Fruit fly (Drosophila melanogaster) whole organism, wandering third instar larva: ENCODE data around the gene CG43155.
A peak's percentile ranks its signal among the peaks of the same experiment; 100 is the strongest.

ENCODE experiments used
- Abd-B ChIP-seq: fragments of >200 bp; optimal IDR thresholded peaks from 2 replicates; lab custom pipeline; 2017; ENCODE audit warnings: missing biosample characterization, missing genetic modification characterization
- CG32264 ChIP-seq: fragments of 200-800 bp; sonication (Bioruptor generic); optimal IDR thresholded peaks from 2 replicates; lab custom pipeline; 2016; ENCODE audit warnings: missing biosample characterization, missing genetic modification characterization
- CG9705 ChIP-seq: fragments of 200-800 bp; sonication (Bioruptor generic); optimal IDR thresholded peaks from 2 replicates; lab custom pipeline; 2018; ENCODE audit warnings: missing biosample characterization, mild to moderate bottlenecking, missing genetic modification characterization
- CrebA ChIP-seq: fragments of 200-800 bp; sonication (Bioruptor generic); optimal IDR thresholded peaks from 2 replicates; lab custom pipeline; 2016; ENCODE audit warnings: missing biosample characterization, mild to moderate bottlenecking, missing genetic modification characterization, borderline replicate concordance
- Dfd ChIP-seq: fragments of >200 bp; optimal IDR thresholded peaks from 2 replicates; lab custom pipeline; 2017; ENCODE audit warnings: missing biosample characterization, missing genetic modification characterization
- Dif ChIP-seq: fragments of 200-275, 200-300 bp; sonication (Bioruptor generic); optimal IDR thresholded peaks from 2 replicates; lab custom pipeline; 2018; ENCODE audit warnings: missing biosample characterization, missing genetic modification characterization; ENCODE audit not compliant: partially characterized antibody
- GATAd ChIP-seq: sonication (Bioruptor generic); optimal IDR thresholded peaks from 2 replicates; lab custom pipeline; 2016; ENCODE audit warnings: missing biosample characterization, missing genetic modification characterization
- HLH106 ChIP-seq: fragments of 200-800 bp; optimal IDR thresholded peaks from 3 replicates; lab custom pipeline; 2019; ENCODE audit warnings: missing biosample characterization, mild to moderate bottlenecking, missing genetic modification characterization, moderate library complexity
- Hnf4 ChIP-seq: fragments of 200-800 bp; sonication (Bioruptor generic); optimal IDR thresholded peaks from 2 replicates; lab custom pipeline; 2016; ENCODE audit warnings: missing biosample characterization, mild to moderate bottlenecking, missing genetic modification characterization
- Hr78 ChIP-seq: fragments of >200 bp; optimal IDR thresholded peaks from 2 replicates; lab custom pipeline; 2017; ENCODE audit warnings: missing biosample characterization, missing genetic modification characterization
- Hr83 ChIP-seq: fragments of 200-300 bp; sonication (Bioruptor generic); optimal IDR thresholded peaks from 2 replicates; lab custom pipeline; 2016; ENCODE audit warnings: missing biosample characterization, mild to moderate bottlenecking, missing genetic modification characterization, moderate library complexity; ENCODE audit not compliant: poor library complexity, severe bottlenecking
- Jra ChIP-seq: sonication (Bioruptor generic); optimal IDR thresholded peaks from 2 replicates; lab custom pipeline; 2016; ENCODE audit warnings: missing biosample characterization, missing genetic modification characterization
- Mio ChIP-seq: sonication (Bioruptor generic); optimal IDR thresholded peaks from 2 replicates; lab custom pipeline; 2016; ENCODE audit warnings: missing biosample characterization, missing genetic modification characterization
- Myc ChIP-seq: fragments of >200 bp; optimal IDR thresholded peaks from 2 replicates; lab custom pipeline; 2017
- N ChIP-seq: fragments of >200 bp; optimal IDR thresholded peaks from 2 replicates; lab custom pipeline; 2018; ENCODE audit warnings: missing biosample characterization, missing external identifiers, missing genetic modification characterization
- OdsH ChIP-seq: fragments of 200-800 bp; sonication (Bioruptor generic); optimal IDR thresholded peaks from 2 replicates; lab custom pipeline; 2016; ENCODE audit warnings: missing biosample characterization, mild to moderate bottlenecking, missing genetic modification characterization
- Rel ChIP-seq, 2 experiments: fragments of 200-800 bp; sonication (Bioruptor generic) in 1 of 2; optimal IDR thresholded peaks; 2 replicates in 1 of 2; 3 replicates in 1 of 2; lab custom pipeline; 2016 to 2019; ENCODE audit warnings: mild to moderate bottlenecking in 2 of 2, missing biosample characterization in 2 of 2, missing genetic modification characterization in 2 of 2, moderate library complexity in 1 of 2
- Sp1 ChIP-seq: fragments of 200-800 bp; sonication (Bioruptor generic); optimal IDR thresholded peaks from 3 replicates; lab custom pipeline; 2019; ENCODE audit warnings: missing biosample characterization, mild to moderate bottlenecking, missing genetic modification characterization, moderate library complexity
- Vsx2 ChIP-seq: fragments of 200-300, 225-300 bp; sonication (Bioruptor generic); optimal IDR thresholded peaks from 2 replicates; lab custom pipeline; 2018; ENCODE audit warnings: missing biosample characterization, missing genetic modification characterization; ENCODE audit not compliant: partially characterized antibody
- br ChIP-seq: fragments of 200-800 bp; sonication (Bioruptor generic); optimal IDR thresholded peaks from 2 replicates; lab custom pipeline; 2016; ENCODE audit warnings: missing biosample characterization, missing genetic modification characterization
- brk ChIP-seq: fragments of 200-800 bp; sonication (Bioruptor generic); optimal IDR thresholded peaks from 2 replicates; lab custom pipeline; 2016; ENCODE audit warnings: missing biosample characterization, mild to moderate bottlenecking, missing genetic modification characterization
- dl ChIP-seq, 2 experiments: fragments of 175-275, 200-275 bp in 1 of 2; fragments of 200-275 bp in 1 of 2; sonication (Bioruptor generic); optimal IDR thresholded peaks; lab custom pipeline; 2018; ENCODE audit warnings: mild to moderate bottlenecking in 2 of 2, missing biosample characterization in 2 of 2, missing genetic modification characterization in 2 of 2, moderate library complexity in 2 of 2; ENCODE audit not compliant: partially characterized antibody in 2 of 2, insufficient read depth in 1 of 2
- dmrt93B ChIP-seq: fragments of 200-800 bp; sonication (Bioruptor generic); optimal IDR thresholded peaks from 2 replicates; lab custom pipeline; 2018; ENCODE audit warnings: missing biosample characterization, mild to moderate bottlenecking, missing genetic modification characterization
- dsf ChIP-seq: sonication (Bioruptor generic); optimal IDR thresholded peaks from 2 replicates; lab custom pipeline; 2016; ENCODE audit warnings: missing biosample characterization, missing genetic modification characterization, borderline replicate concordance
- ey ChIP-seq: fragments of 200-800 bp; sonication (Bioruptor generic); optimal IDR thresholded peaks from 2 replicates; lab custom pipeline; 2016; ENCODE audit warnings: missing biosample characterization, missing genetic modification characterization
- foxo ChIP-seq, 2 experiments: fragments of 200-800 bp; sonication (Bioruptor generic); optimal IDR thresholded peaks; 2 replicates in 1 of 2; 3 replicates in 1 of 2; lab custom pipeline; 2016 to 2017; ENCODE audit warnings: missing biosample characterization in 2 of 2, missing genetic modification characterization in 2 of 2
- fru ChIP-seq: fragments of 200-800 bp; sonication (Bioruptor generic); optimal IDR thresholded peaks from 3 replicates; lab custom pipeline; 2016; ENCODE audit warnings: missing biosample characterization, mild to moderate bottlenecking, missing genetic modification characterization
- h ChIP-seq: fragments of 200-800 bp; sonication (Bioruptor generic); optimal IDR thresholded peaks from 3 replicates; lab custom pipeline; 2016; ENCODE audit warnings: missing biosample characterization, mild to moderate bottlenecking, missing genetic modification characterization
- jim ChIP-seq: fragments of 175-275, 200-325 bp; sonication (Bioruptor generic); optimal IDR thresholded peaks from 2 replicates; lab custom pipeline; 2016; ENCODE audit warnings: missing biosample characterization, mild to moderate bottlenecking, missing genetic modification characterization
- lola ChIP-seq: fragments of >200 bp; optimal IDR thresholded peaks from 2 replicates; lab custom pipeline; 2017; ENCODE audit warnings: missing biosample characterization, missing genetic modification characterization
- pan ChIP-seq: fragments of >200 bp; optimal IDR thresholded peaks from 2 replicates; lab custom pipeline; 2017
- psq ChIP-seq: fragments of 200-800 bp; sonication (Bioruptor generic); optimal IDR thresholded peaks from 3 replicates; lab custom pipeline; 2017; ENCODE audit warnings: missing biosample characterization, mild to moderate bottlenecking, missing genetic modification characterization, moderate library complexity
- rgr ChIP-seq: fragments of 200-800 bp; sonication (Bioruptor generic); optimal IDR thresholded peaks from 3 replicates; lab custom pipeline; 2016; ENCODE audit warnings: missing biosample characterization, mild to moderate bottlenecking, missing genetic modification characterization
- sage ChIP-seq: fragments of 200-800 bp; sonication (Bioruptor generic); optimal IDR thresholded peaks from 2 replicates; lab custom pipeline; 2016; ENCODE audit warnings: missing biosample characterization, mild to moderate bottlenecking, missing genetic modification characterization
- sv ChIP-seq: fragments of 200-800 bp; sonication (Bioruptor generic); optimal IDR thresholded peaks from 3 replicates; lab custom pipeline; 2016; ENCODE audit warnings: missing biosample characterization, missing genetic modification characterization
- tai ChIP-seq: sonication (Bioruptor generic); optimal IDR thresholded peaks from 2 replicates; lab custom pipeline; 2016; ENCODE audit warnings: missing biosample characterization, missing genetic modification characterization
- usp ChIP-seq: fragments of >200 bp; optimal IDR thresholded peaks from 2 replicates; lab custom pipeline; 2017; ENCODE audit warnings: missing biosample characterization, missing genetic modification characterization
- woc ChIP-seq: sonication (Bioruptor generic); optimal IDR thresholded peaks from 2 replicates; lab custom pipeline; 2016; ENCODE audit warnings: missing biosample characterization, mild to moderate bottlenecking, missing genetic modification characterization

Gene CG43155

dm6 chrX:11422532-11422931 lies 37.1 kb upstream of the CG43155 start, which contains the start of gene Gs2:
Gene Gs2, plus strand, starts transcription at chrX:11422832.
- TF ChIP-seq sage (GFP tag; lab: Kevin White, UChicago) (no peak), dl (GFP tag; optimal IDR thresholded peaks at IDR 0.05; lab: Kevin White, UChicago; ENCODE audit: insufficient read depth in 1 of 2, partially characterized antibody in 2 of 2) (no peak), OdsH (GFP tag; lab: Kevin White, UChicago) (peak; percentile 2), ey (GFP tag; lab: Kevin White, UChicago) (no peak), CG32264 (GFP tag; lab: Kevin White, UChicago) (no peak)

dm6 chrX:11423277-11423717 lies 36.3 kb upstream of the CG43155 start:
- TF ChIP-seq sage (GFP tag; lab: Kevin White, UChicago) (peak; percentile 86), Hnf4 (GFP tag; lab: Kevin White, UChicago) (peak; percentile 93), Hr78 (GFP tag; lab: Kevin White, UChicago) (no peak), Dfd (GFP tag; lab: Kevin White, UChicago) (peak; percentile 21), dl (GFP tag; optimal IDR thresholded peaks at IDR 0.05; lab: Kevin White, UChicago; ENCODE audit: insufficient read depth in 1 of 2, partially characterized antibody in 2 of 2) (peak; percentile 42 to 61), CG32264 (GFP tag; lab: Kevin White, UChicago) (peak; percentile 88), h (GFP tag; lab: Kevin White, UChicago) (peak; percentile 96), br (GFP tag; lab: Kevin White, UChicago) (peak; percentile 95), woc (peak; percentile 79), fru (GFP tag; lab: Kevin White, UChicago) (peak; percentile 92), Jra (GFP tag; lab: Kevin White, UChicago) (peak; percentile 72), Hr83 (GFP tag; lab: Kevin White, UChicago) (peak; percentile 31), dmrt93B (GFP tag; lab: Kevin White, UChicago) (peak; percentile 85), CG9705 (GFP tag; lab: Kevin White, UChicago) (peak; percentile 68), psq (peak; percentile 87), rgr (GFP tag; lab: Kevin White, UChicago) (peak; percentile 93), brk (peak; percentile 81), Mio (GFP tag; lab: Kevin White, UChicago) (peak; percentile 61), foxo (GFP tag; optimal IDR thresholded peaks at IDR 0.05; lab: Kevin White, UChicago) (peak; percentile 71 to 95), Myc (no peak), lola (GFP tag; lab: Kevin White, UChicago) (no peak), tai (GFP tag; lab: Kevin White, UChicago) (peak; percentile 85), Abd-B (GFP tag; lab: Kevin White, UChicago) (no peak), Dif (peak; percentile 63), GATAd (GFP tag; lab: Kevin White, UChicago) (peak; percentile 35), CrebA (GFP tag; lab: Kevin White, UChicago) (peak; percentile 69), Vsx2 (GFP tag; lab: Kevin White, UChicago) (no peak), usp (GFP tag; lab: Kevin White, UChicago) (no peak), Sp1 (GFP tag; lab: Kevin White, UChicago) (peak; percentile 93), N (no peak), Rel (GFP tag; optimal IDR thresholded peaks at IDR 0.05; lab: Kevin White, UChicago) (peak; percentile 21), Rel (tag; optimal IDR thresholded peaks at IDR 0.05; lab: Kevin White, UChicago) (peak; percentile 59), dsf (GFP tag; lab: Kevin White, UChicago) (peak; percentile 23), jim (peak; percentile 20), sv (GFP tag; lab: Kevin White, UChicago) (peak; percentile 78), HLH106 (peak; percentile 92), pan (lab: Kevin White, UChicago) (no peak), ey (GFP tag; lab: Kevin White, UChicago) (peak; percentile 96), OdsH (GFP tag; lab: Kevin White, UChicago) (peak; percentile 92)
- TF ChIP-seq, all 38 proteins: peak for 30
